Fruit fly (Drosophila melanogaster): ENCODE measurements around the gene Ccp84Ag.

- TF ChIP-seq eg (GFP tag; IDR thresholded peaks at IDR 0.05) (peak; percentile 59; the same call in 2 of the 3 replicates), CG6854 (GFP tag; optimal IDR thresholded peaks at IDR 0.05) (no peak), Sox14 (GFP tag; optimal IDR thresholded peaks at IDR 0.05) (no peak), pdm3 (GFP tag; optimal IDR thresholded peaks at IDR 0.05) (no peak)
These were observed 29.0 kb upstream of the Ccp84Ag start, which contains the start of the genes CG1307 and twr for dm6 chr3R:6657278-6658246.
